Fruit fly (Drosophila melanogaster): Measurements from ENCODE around the gene Fer1.

Fer1 gene

DNA sequence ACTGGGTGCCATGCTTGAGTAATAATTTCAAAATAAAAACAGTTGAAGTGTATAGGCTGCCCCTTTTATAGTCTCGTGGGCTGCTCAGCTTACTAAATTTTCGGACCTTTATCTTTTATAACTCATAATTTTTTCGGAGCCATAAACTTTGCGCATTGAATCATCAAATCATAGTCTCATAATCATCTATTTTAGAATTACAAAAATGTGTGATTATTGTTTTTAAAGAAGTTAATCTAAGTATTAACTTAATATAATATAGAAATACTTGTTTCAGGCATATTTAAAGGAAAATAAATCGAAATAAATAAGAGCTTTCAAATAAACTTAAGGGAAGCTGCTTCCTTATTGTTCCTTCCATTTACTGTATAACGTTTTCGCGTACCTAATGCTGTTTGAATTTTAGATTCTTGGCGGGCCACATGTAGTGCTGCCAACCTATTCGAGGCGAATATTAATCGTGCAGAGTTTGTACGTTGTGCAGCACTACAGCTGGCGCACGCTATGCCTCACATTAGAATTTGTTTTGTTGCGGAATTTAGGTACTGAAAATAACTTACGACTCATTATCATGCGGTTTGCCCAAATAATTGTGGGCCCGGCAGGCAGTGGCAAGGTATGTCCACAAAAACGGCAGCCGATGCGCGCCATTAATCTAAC, 8.4 kb downstream of the Fer1 start, which contains the start of the genes CG14610 and CG2656 (continued):
- peak; percentile 88 for TF ChIP-seq zfh1 (GFP tag; IDR thresholded peaks at IDR 0.05)
- TF ChIP-seq h (optimal IDR thresholded peaks at IDR 0.05) = no peak
- TF ChIP-seq CG11093 (GFP tag; IDR thresholded peaks at IDR 0.05) = no peak
- TF ChIP-seq CG14710 (tag; optimal IDR thresholded peaks at IDR 0.05) = peak; percentile 67
- no peak for TF ChIP-seq scrt (GFP tag; optimal IDR thresholded peaks at IDR 0.05)
- peak; percentile 77 for TF ChIP-seq kay (GFP tag; optimal IDR thresholded peaks at IDR 0.05)
- peak; percentile 99 for TF ChIP-seq CG10267 (tag; optimal IDR thresholded peaks at IDR 0.05)
- peak; percentile 78 for TF ChIP-seq caup (GFP tag; optimal IDR thresholded peaks at IDR 0.05; ENCODE audit: severe bottlenecking)
- TF ChIP-seq CG34376 (GFP tag; optimal IDR thresholded peaks at IDR 0.05) = peak; percentile 27
- TF ChIP-seq CG6175 (GFP tag; IDR thresholded peaks at IDR 0.05) = no peak
- TF ChIP-seq CG17186 (GFP tag; optimal IDR thresholded peaks at IDR 0.05) = peak; percentile 96
- TF ChIP-seq CG2712 (tag; optimal IDR thresholded peaks at IDR 0.05) = peak; percentile 68
- peak; percentile 38; the same call in 1 of the 2 replicates for TF ChIP-seq Rx (GFP tag; IDR thresholded peaks at IDR 0.05)
- TF ChIP-seq Taf1 (GFP tag; IDR thresholded peaks at IDR 0.05) = peak; percentile 31; the same call in 1 of the 2 replicates
- no peak for TF ChIP-seq CG5180 (GFP tag; optimal IDR thresholded peaks at IDR 0.05)
- TF ChIP-seq CG16863 (GFP tag; optimal IDR thresholded peaks at IDR 0.05) = peak; percentile 81
- TF ChIP-seq gcm2 (GFP tag; optimal IDR thresholded peaks at IDR 0.05) = peak; percentile 17
- no peak for TF ChIP-seq CG32767 (GFP tag; IDR thresholded peaks at IDR 0.05)
- peak; percentile 48; the same call in 1 of the 3 replicates for TF ChIP-seq H15 (GFP tag; IDR thresholded peaks at IDR 0.05)
- TF ChIP-seq CG7556 (GFP tag; optimal IDR thresholded peaks at IDR 0.05) = peak; percentile 52
- no peak for TF ChIP-seq nom (GFP tag; optimal IDR thresholded peaks at IDR 0.05)
- no peak for TF ChIP-seq CG10274 (GFP tag; optimal IDR thresholded peaks at IDR 0.05)
- TF ChIP-seq CG4707 (GFP tag; optimal IDR thresholded peaks at IDR 0.05) = peak; percentile 19
- TF ChIP-seq CG10431 (GFP tag; optimal IDR thresholded peaks at IDR 0.05) = no peak
- peak; percentile 47 for TF ChIP-seq cwo (GFP tag; optimal IDR thresholded peaks at IDR 0.05)
- peak; percentile 50; the same call in 2 of the 3 replicates for TF ChIP-seq CG16813 (GFP tag; IDR thresholded peaks at IDR 0.05; ENCODE audit: partially characterized antibody)
- TF ChIP-seq ase (GFP tag; IDR thresholded peaks at IDR 0.05) = no peak
- TF ChIP-seq CG8281 (tag; optimal IDR thresholded peaks at IDR 0.05) = no peak
- peak; percentile 53 for TF ChIP-seq CG13424 (tag; optimal IDR thresholded peaks at IDR 0.05)
- peak; percentile 27 for TF ChIP-seq Ssrp (tag; optimal IDR thresholded peaks at IDR 0.05)
- no peak for TF ChIP-seq CG10147 (GFP tag; optimal IDR thresholded peaks at IDR 0.05)
- peak; percentile 49; the same call in 2 of the 3 replicates for TF ChIP-seq CG7963 (GFP tag; IDR thresholded peaks at IDR 0.05; ENCODE audit: partially characterized antibody)
- no peak for TF ChIP-seq sqz (GFP tag; optimal IDR thresholded peaks at IDR 0.05)
- peak; percentile 77 for TF ChIP-seq Bgb (GFP tag; IDR thresholded peaks at IDR 0.05; ENCODE audit: partially characterized antibody)
- TF ChIP-seq dati (GFP tag; IDR thresholded peaks at IDR 0.05) = 0 out of 2 replicates have a peak, but pooled peaks have one; percentile 7
- TF ChIP-seq CG6813 (GFP tag; optimal IDR thresholded peaks at IDR 0.05) = no peak
- TF ChIP-seq CG10543 (GFP tag; optimal IDR thresholded peaks at IDR 0.05) = no peak
- no peak for TF ChIP-seq CG13894 (tag; optimal IDR thresholded peaks at IDR 0.05)
- no peak for TF ChIP-seq gsb (GFP tag; IDR thresholded peaks at IDR 0.05)
- TF ChIP-seq sisA (GFP tag; IDR thresholded peaks at IDR 0.05) = peak; percentile 66; the same call in 1 of the 2 replicates
- TF ChIP-seq CG31365 (tag; optimal IDR thresholded peaks at IDR 0.05) = peak; percentile 15
- TF ChIP-seq toy (GFP tag; IDR thresholded peaks at IDR 0.05) = no peak
- no peak for TF ChIP-seq CG11696 (GFP tag; IDR thresholded peaks at IDR 0.05)
- TF ChIP-seq CG11723 (GFP tag; optimal IDR thresholded peaks at IDR 0.05) = peak; percentile 65
- TF ChIP-seq Fer3 (tag; optimal IDR thresholded peaks at IDR 0.05) = peak; percentile 62
- TF ChIP-seq CoRest (tag; optimal IDR thresholded peaks at IDR 0.05) = peak; percentile 56
- peak; percentile 90 for TF ChIP-seq jumu (GFP tag; optimal IDR thresholded peaks at IDR 0.05)
- TF ChIP-seq salm (tag; optimal IDR thresholded peaks at IDR 0.05) = no peak
- peak; percentile 77 for TF ChIP-seq pb (GFP tag; optimal IDR thresholded peaks at IDR 0.05)

All from whole organism, embryonic.